Worm (Caenorhabditis elegans) whole organism, young adult: ENCODE measurements around the gene srbc-78.

ENCODE experiments used
- B0035.1 ChIP-seq: sonication (generic microtip); optimal IDR thresholded peaks from 2 replicates; lab custom pipeline; 2016; ENCODE audit warnings: missing genetic modification characterization, mild to moderate bottlenecking, missing compliant biosample characterization, missing genotype, missing genetic modification reagents
- F33H1.4 ChIP-seq: fragments of 200-800 bp; sonication (Bioruptor generic); IDR thresholded peaks from 2 replicates; pipeline ENCODE4 v1.3.6; 2022; ENCODE audit warnings: missing genetic modification reagents, missing genetic modification characterization, missing compliant biosample characterization
- F39B2.1 ChIP-seq: fragments of 200-800 bp; sonication (Bioruptor generic); IDR thresholded peaks from 2 replicates; pipeline ENCODE4 v1.3.6; 2022; ENCODE audit warnings: missing genetic modification reagents, missing genetic modification characterization, missing compliant biosample characterization
- F55B11.4 ChIP-seq: sonication (generic microtip); optimal IDR thresholded peaks from 2 replicates; lab custom pipeline; 2016; ENCODE audit warnings: missing compliant biosample characterization, missing genetic modification characterization, borderline replicate concordance; ENCODE audit not compliant: insufficient read depth
- F57C9.4 ChIP-seq: sonication (generic microtip); optimal IDR thresholded peaks from 2 replicates; lab custom pipeline; 2017; ENCODE audit warnings: mild to moderate bottlenecking, missing genetic modification characterization, missing compliant biosample characterization
- T07F8.4 ChIP-seq: sonication (generic microtip); optimal IDR thresholded peaks from 2 replicates; lab custom pipeline; 2016; ENCODE audit warnings: mild to moderate bottlenecking, missing genetic modification characterization, moderate library complexity, missing compliant biosample characterization
- Y53F4B.3 ChIP-seq: fragments of 200-800 bp; sonication (Bioruptor generic); IDR thresholded peaks from 2 replicates; pipeline ENCODE4 v1.3.6; 2022; ENCODE audit warnings: missing genetic modification reagents, missing genetic modification characterization, missing compliant biosample characterization
- Y56A3A.18 ChIP-seq: fragments of 200-800 bp; sonication (Bioruptor generic); IDR thresholded peaks from 2 replicates; pipeline ENCODE4 v1.3.6; 2022; ENCODE audit warnings: missing genetic modification reagents, missing genetic modification characterization, missing compliant biosample characterization
- attf-6 ChIP-seq: fragments of 200-800 bp; sonication (Bioruptor generic); IDR thresholded peaks from 2 replicates; pipeline ENCODE4 v1.3.6; 2022; ENCODE audit warnings: missing genetic modification reagents, missing genetic modification characterization, missing compliant biosample characterization
- ceh-79 ChIP-seq: sonication (generic microtip); optimal IDR thresholded peaks from 2 replicates; lab custom pipeline; 2017; ENCODE audit warnings: mild to moderate bottlenecking, missing genetic modification characterization, missing compliant biosample characterization
- die-1 ChIP-seq: sonication (generic microtip); optimal IDR thresholded peaks from 2 replicates; lab custom pipeline; 2016; ENCODE audit warnings: missing genotype, mild to moderate bottlenecking, missing genetic modification characterization, missing compliant biosample characterization
- egl-18 ChIP-seq: fragments of 200-800 bp; sonication (Bioruptor generic); IDR thresholded peaks from 2 replicates; pipeline ENCODE4 v1.3.6; 2022; ENCODE audit warnings: missing genetic modification reagents, missing genetic modification characterization, missing compliant biosample characterization
- egl-44 ChIP-seq: fragments of 200-800 bp; sonication (Bioruptor generic); IDR thresholded peaks from 2 replicates; pipeline ENCODE4 v1.3.6; 2022; ENCODE audit warnings: missing genetic modification reagents, missing genetic modification characterization, missing compliant biosample characterization
- hmg-1.2 ChIP-seq: fragments of 200-800 bp; sonication (Bioruptor generic); IDR thresholded peaks from 2 replicates; pipeline ENCODE4 v1.3.6; 2022; ENCODE audit warnings: missing genetic modification reagents, missing genetic modification characterization, missing compliant biosample characterization
- let-607 ChIP-seq, 2 experiments: fragments of 200-800 bp in 1 of 2; sonication (Bioruptor generic) in 1 of 2; sonication (generic microtip) in 1 of 2; optimal IDR thresholded peaks; 2 replicates each; lab custom pipeline; 2016 to 2018; ENCODE audit warnings: mild to moderate bottlenecking in 2 of 2, missing compliant biosample characterization in 2 of 2, missing genetic modification characterization in 2 of 2, moderate library complexity in 2 of 2, missing genotype in 1 of 2
- lin-35 ChIP-seq, 3 experiments: fragments of 150-350 bp in 2 of 3; sonication (generic microtip) in 1 of 3; optimal IDR thresholded peaks; 2 replicates each; lab custom pipeline; 2014 to 2018; ENCODE audit warnings: missing biosample characterization in 3 of 3, missing genetic modification characterization in 3 of 3, missing genetic modification reagents in 3 of 3
- lin-54 ChIP-seq: fragments of 200-800 bp; sonication (Bioruptor generic); optimal IDR thresholded peaks from 2 replicates; lab custom pipeline; 2018; ENCODE audit warnings: mild to moderate bottlenecking, missing genetic modification characterization, missing compliant biosample characterization
- lir-1 ChIP-seq: fragments of 200-800 bp; sonication (Bioruptor generic); conservative IDR thresholded peaks from 2 replicates; pipeline ENCODE4 v1.3.6; 2022; ENCODE audit warnings: missing genetic modification reagents, missing genetic modification characterization, missing compliant biosample characterization
- lsl-1 ChIP-seq: fragments of 200-800 bp; sonication (Bioruptor generic); optimal IDR thresholded peaks from 2 replicates; lab custom pipeline; 2018; ENCODE audit warnings: mild to moderate bottlenecking, missing genetic modification characterization, moderate library complexity, missing compliant biosample characterization
- lsy-27 ChIP-seq: sonication (generic microtip); optimal IDR thresholded peaks from 2 replicates; lab custom pipeline; 2017; ENCODE audit warnings: missing genetic modification characterization, mild to moderate bottlenecking, missing compliant biosample characterization, antibody characterized with exemption, missing genotype, borderline replicate concordance; ENCODE audit not compliant: insufficient read depth
- madf-10 ChIP-seq: sonication (generic microtip); optimal IDR thresholded peaks from 2 replicates; lab custom pipeline; 2016; ENCODE audit warnings: mild to moderate bottlenecking, missing genetic modification characterization, missing compliant biosample characterization
- madf-3 ChIP-seq: fragments of 200-800 bp; sonication (Bioruptor generic); IDR thresholded peaks from 2 replicates; pipeline ENCODE4 v1.3.6; 2022; ENCODE audit warnings: missing genetic modification reagents, missing genetic modification characterization, missing compliant biosample characterization
- mes-4 ChIP-seq: sonication (generic microtip); optimal IDR thresholded peaks from 2 replicates; lab custom pipeline; 2016; ENCODE audit warnings: missing genotype, missing genetic modification characterization, missing compliant biosample characterization
- nfya-1 ChIP-seq: sonication (generic microtip); optimal IDR thresholded peaks from 2 replicates; lab custom pipeline; 2017; ENCODE audit warnings: antibody characterized with exemption, missing compliant biosample characterization, missing genetic modification characterization, borderline replicate concordance; ENCODE audit not compliant: insufficient read depth
- nfyb-1 ChIP-seq: fragments of 200-800 bp; sonication (Bioruptor generic); IDR thresholded peaks from 2 replicates; pipeline ENCODE4 v1.3.6; 2022; ENCODE audit warnings: missing genetic modification reagents, missing genetic modification characterization, missing compliant biosample characterization
- nhr-27 ChIP-seq: fragments of 200-800 bp; sonication (Bioruptor generic); optimal IDR thresholded peaks from 2 replicates; lab custom pipeline; 2018; ENCODE audit warnings: mild to moderate bottlenecking, missing genetic modification characterization, moderate library complexity, missing compliant biosample characterization
- rcor-1 ChIP-seq: fragments of 200-800 bp; sonication (Bioruptor generic); IDR thresholded peaks from 2 replicates; pipeline ENCODE4 v1.3.6; 2022; ENCODE audit warnings: missing genetic modification reagents, missing genetic modification characterization, missing compliant biosample characterization
- sdz-38 ChIP-seq: sonication (generic microtip); optimal IDR thresholded peaks from 2 replicates; lab custom pipeline; 2016; ENCODE audit warnings: missing genotype, missing genetic modification characterization, missing compliant biosample characterization
- snpc-1.3 ChIP-seq: sonication (generic microtip); optimal IDR thresholded peaks from 2 replicates; lab custom pipeline; 2017; ENCODE audit warnings: missing genetic modification characterization, mild to moderate bottlenecking, missing compliant biosample characterization, antibody characterized with exemption, moderate library complexity, missing genotype, missing genetic modification reagents; ENCODE audit not compliant: insufficient read depth
- snpc-3.4 ChIP-seq: sonication (generic microtip); optimal IDR thresholded peaks from 2 replicates; lab custom pipeline; 2017; ENCODE audit warnings: missing genetic modification characterization, mild to moderate bottlenecking, missing compliant biosample characterization, antibody characterized with exemption, moderate library complexity, missing genotype, missing genetic modification reagents
- snpc-4 ChIP-seq, 5 experiments: fragments of 150-350 bp in 1 of 5; sonication (generic microtip) in 4 of 5; optimal IDR thresholded peaks; 2 replicates each; lab custom pipeline; 2014 to 2018; ENCODE audit warnings: missing genetic modification characterization in 5 of 5, missing biosample characterization in 3 of 5, antibody characterized with exemption in 2 of 5, mild to moderate bottlenecking in 2 of 5, missing compliant biosample characterization in 2 of 5, missing genotype in 2 of 5, moderate library complexity in 2 of 5, missing genetic modification reagents in 1 of 5
- tbp1 ChIP-seq: fragments of 200-800 bp; sonication (Bioruptor generic); optimal IDR thresholded peaks from 2 replicates; lab custom pipeline; 2018; ENCODE audit warnings: mild to moderate bottlenecking, missing genetic modification characterization, missing compliant biosample characterization
- unc-130 ChIP-seq: sonication (generic microtip); optimal IDR thresholded peaks from 2 replicates; lab custom pipeline; 2016; ENCODE audit warnings: missing genetic modification reagents, missing genetic modification characterization, missing compliant biosample characterization
- zfh-2 ChIP-seq: fragments of 200-800 bp; sonication (Bioruptor generic); conservative IDR thresholded peaks from 2 replicates; pipeline ENCODE4 v1.3.6; 2022; ENCODE audit warnings: missing genetic modification reagents, missing genetic modification characterization, missing compliant biosample characterization
- ztf-22 ChIP-seq: fragments of 200-800 bp; sonication (Bioruptor generic); optimal IDR thresholded peaks from 2 replicates; lab custom pipeline; 2018; ENCODE audit warnings: mild to moderate bottlenecking, missing genetic modification characterization, moderate library complexity, missing compliant biosample characterization
- ztf-25 ChIP-seq: fragments of 200-800 bp; sonication (Bioruptor generic); IDR thresholded peaks from 2 replicates; pipeline ENCODE4 v1.3.6; 2022; ENCODE audit warnings: missing genetic modification reagents, missing genetic modification characterization, missing compliant biosample characterization

The srbc-78 gene

DNA sequence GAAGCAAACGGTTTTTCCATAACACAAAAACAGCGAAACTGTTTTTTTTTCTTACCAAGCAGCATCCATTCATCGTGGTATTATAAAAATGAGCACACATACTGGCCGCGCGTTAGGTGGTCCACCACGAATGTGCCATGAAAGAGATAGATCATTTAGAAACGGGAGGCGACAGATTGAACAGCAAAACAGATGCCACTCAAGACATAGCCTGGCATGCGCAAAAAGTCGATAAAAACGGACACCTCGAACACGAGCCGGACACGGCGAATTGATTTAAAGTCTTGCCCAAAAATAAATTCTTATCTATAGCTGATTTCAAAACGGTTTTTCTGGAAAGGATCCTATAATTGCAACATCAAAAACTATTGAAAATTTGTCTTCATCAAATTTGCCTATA, 31.8 kb downstream of the srbc-78 start:
- TF ChIP-seq nfyb-1 (no peak), snpc-1.3 (tag; lab: Kevin White, UChicago) (no peak), lin-35 (GFP tag; optimal IDR thresholded peaks at IDR 0.05; lab: Kevin White, UChicago) (no peak), Y56A3A.18 (no peak), die-1 (tag; lab: Kevin White, UChicago) (no peak), lsl-1 (GFP tag; lab: Kevin White, UChicago) (no peak), rcor-1 (GFP tag; lab: Robert Waterston, UW) (no peak), ztf-25 (no peak), attf-6 (no peak), sdz-38 (tag; lab: Kevin White, UChicago) (no peak), egl-44 (no peak), T07F8.4 (tag; lab: Kevin White, UChicago) (no peak), madf-10 (tag; lab: Kevin White, UChicago) (no peak), nhr-27 (tag; lab: Kevin White, UChicago) (no peak), nfya-1 (tag; lab: Kevin White, UChicago) (no peak), lin-54 (GFP tag; lab: Kevin White, UChicago) (no peak), tbp1 (no peak), F57C9.4 (no peak), zfh-2 (no peak)
- TF ChIP-seq, all 124 proteins: peak for 0

DNA sequence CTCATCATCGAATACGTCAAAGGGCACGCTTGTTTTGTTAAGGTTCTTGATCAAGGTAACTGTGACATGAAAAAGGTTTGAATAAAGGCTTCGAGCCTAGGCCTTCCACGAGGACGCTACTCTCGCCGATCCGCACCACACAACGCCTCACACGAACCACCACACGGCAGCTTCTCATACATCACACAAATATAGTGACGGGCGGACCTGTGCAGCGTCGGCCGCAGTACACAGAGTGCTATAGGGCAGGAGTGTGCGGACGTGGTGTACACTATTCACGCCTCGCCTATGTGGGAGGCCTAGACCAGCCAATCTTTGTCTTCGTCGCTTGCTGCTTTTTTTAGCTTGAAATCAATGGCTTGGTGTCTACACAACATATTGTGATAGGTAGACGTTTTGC, 33.4 kb downstream of the srbc-78 start:
- peak; percentile 77 for TF ChIP-seq snpc-4 (GFP tag; optimal IDR thresholded peaks at IDR 0.05; lab: Kevin White, UChicago)
- TF ChIP-seq snpc-4 (tag; optimal IDR thresholded peaks at IDR 0.05; lab: Kevin White, UChicago) = peak; percentile 85 to 96 (median 90)
- no peak for TF ChIP-seq egl-18
- peak; percentile 48 for TF ChIP-seq hmg-1.2 (GFP tag; lab: Robert Waterston, UW)

DNA sequence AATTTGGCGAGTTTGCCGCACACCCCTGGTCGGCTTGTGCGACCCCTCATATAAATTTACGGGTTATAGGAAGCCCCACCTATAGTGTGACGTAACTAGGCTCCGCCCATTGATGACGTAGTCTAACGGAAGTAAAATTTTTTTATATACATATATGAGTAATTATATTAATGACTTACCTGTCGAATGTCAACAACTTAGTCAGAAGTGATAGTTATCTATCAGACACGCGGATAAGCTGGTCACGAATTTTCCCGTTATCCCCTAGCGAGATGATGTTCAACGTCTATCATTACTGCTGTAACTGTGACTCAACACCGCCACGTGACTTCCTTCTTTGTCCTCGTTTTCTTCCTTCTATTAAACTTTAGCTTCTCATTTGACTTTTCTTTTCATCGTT, 35.2 kb downstream of the srbc-78 start, which contains the start of gene srd-70:
TSS of gene srd-70 (plus strand) at position 301 of the 400 bp plus-strand sequence.
- TF ChIP-seq F55B11.4 (no peak), snpc-1.3 (tag; lab: Kevin White, UChicago) (no peak), lsy-27 (tag; lab: Kevin White, UChicago) (no peak), mes-4 (tag; lab: Kevin White, UChicago) (no peak), snpc-3.4 (tag; lab: Kevin White, UChicago) (no peak), B0035.1 (no peak), madf-3 (GFP tag; lab: Robert Waterston, UW) (no peak), lir-1 (GFP tag; lab: Robert Waterston, UW) (no peak), F39B2.1 (GFP tag; lab: Robert Waterston, UW) (no peak), let-607 (tag; optimal IDR thresholded peaks at IDR 0.05; lab: Kevin White, UChicago) (no peak), ceh-79 (tag; lab: Kevin White, UChicago) (no peak), unc-130 (GFP tag; lab: Kevin White, UChicago) (no peak), ztf-22 (GFP tag; lab: Kevin White, UChicago) (no peak), Y53F4B.3 (GFP tag; lab: Robert Waterston, UW) (no peak), nfyb-1 (no peak), lin-35 (GFP tag; optimal IDR thresholded peaks at IDR 0.05; lab: Kevin White, UChicago) (no peak), F33H1.4 (GFP tag; lab: Robert Waterston, UW) (no peak)
